Fruit fly (Drosophila melanogaster) whole organism, embryonic: ENCODE data around the gene ClpX.

ENCODE experiments used
- Atf6 ChIP-seq: fragments of 200-800 bp; sonication (Bioruptor generic); IDR thresholded peaks from 2 replicates; pipeline ENCODE4 v1.3.6; 2022; ENCODE audit warnings: missing biosample characterization, missing genetic modification characterization
- CG10147 ChIP-seq: fragments of 200-800 bp; sonication (Bioruptor generic); optimal IDR thresholded peaks from 2 replicates; lab custom pipeline; 2019; ENCODE audit warnings: missing biosample characterization, mild to moderate bottlenecking, missing genetic modification characterization, moderate library complexity
- CG10209 ChIP-seq: fragments of 200-800 bp; sonication (Bioruptor generic); optimal IDR thresholded peaks from 3 replicates; lab custom pipeline; 2017; ENCODE audit warnings: missing biosample characterization, mild to moderate bottlenecking, missing genetic modification characterization, missing genetic modification reagents
- CG12236 ChIP-seq: fragments of 200-800 bp; sonication (Bioruptor generic); optimal IDR thresholded peaks from 2 replicates; lab custom pipeline; 2016; ENCODE audit warnings: missing biosample characterization, missing genetic modification characterization
- CG13287 ChIP-seq: fragments of 200-800 bp; sonication (Bioruptor generic); IDR thresholded peaks from 2 replicates; pipeline ENCODE4 v1.3.6; 2022; ENCODE audit warnings: missing biosample characterization, missing genetic modification characterization; ENCODE audit not compliant: partially characterized antibody
- CG15601 ChIP-seq: fragments of 200-800 bp; sonication (Bioruptor generic); optimal IDR thresholded peaks from 3 replicates; lab custom pipeline; 2019; ENCODE audit warnings: missing biosample characterization, mild to moderate bottlenecking, missing genetic modification characterization, moderate library complexity
- CG17359 ChIP-seq: fragments of 200-800 bp; sonication (Bioruptor generic); optimal IDR thresholded peaks from 3 replicates; lab custom pipeline; 2018; ENCODE audit warnings: missing biosample characterization, mild to moderate bottlenecking, missing genetic modification characterization, moderate library complexity
- CG17568 ChIP-seq: fragments of 200-800 bp; sonication (Bioruptor generic); optimal IDR thresholded peaks from 2 replicates; lab custom pipeline; 2018; ENCODE audit warnings: missing biosample characterization, mild to moderate bottlenecking, missing genetic modification characterization, moderate library complexity
- CG17912 ChIP-seq: fragments of 200-800 bp; sonication (Bioruptor generic); optimal IDR thresholded peaks from 2 replicates; lab custom pipeline; 2018; ENCODE audit warnings: missing biosample characterization, mild to moderate bottlenecking, missing genetic modification characterization
- CG2116 ChIP-seq: fragments of 200-800 bp; sonication (Bioruptor generic); optimal IDR thresholded peaks from 3 replicates; lab custom pipeline; 2018; ENCODE audit warnings: missing biosample characterization, mild to moderate bottlenecking, missing genetic modification characterization
- CG2202 ChIP-seq: fragments of 200-800 bp; sonication (Bioruptor generic); optimal IDR thresholded peaks from 2 replicates; lab custom pipeline; 2018; ENCODE audit warnings: missing biosample characterization, mild to moderate bottlenecking, missing genetic modification characterization
- CG31224 ChIP-seq: fragments of 200-800 bp; sonication (Bioruptor generic); IDR thresholded peaks from 2 replicates; pipeline ENCODE4 v1.3.6; 2022; ENCODE audit warnings: missing biosample characterization, missing genetic modification characterization
- CG7556 ChIP-seq: fragments of 200-800 bp; sonication (Bioruptor generic); optimal IDR thresholded peaks from 2 replicates; lab custom pipeline; 2017; ENCODE audit warnings: missing biosample characterization, mild to moderate bottlenecking, missing genetic modification characterization
- CG8281 ChIP-seq: fragments of 200-800 bp; sonication (Bioruptor generic); optimal IDR thresholded peaks from 2 replicates; lab custom pipeline; 2018; ENCODE audit warnings: missing biosample characterization, mild to moderate bottlenecking, missing genetic modification characterization, moderate library complexity
- Camta ChIP-seq: fragments of 200-800 bp; sonication (Bioruptor generic); optimal IDR thresholded peaks from 2 replicates; lab custom pipeline; 2016; ENCODE audit warnings: missing biosample characterization, missing genetic modification characterization
- CrebB ChIP-seq: fragments of 200-800 bp; sonication (Bioruptor generic); optimal IDR thresholded peaks from 3 replicates; lab custom pipeline; 2018; ENCODE audit warnings: missing biosample characterization, mild to moderate bottlenecking, missing genetic modification characterization
- Dek ChIP-seq: fragments of 200-800 bp; sonication (Bioruptor generic); optimal IDR thresholded peaks from 3 replicates; lab custom pipeline; 2019; ENCODE audit warnings: missing biosample characterization, mild to moderate bottlenecking, missing genetic modification characterization, moderate library complexity
- Hey ChIP-seq: fragments of 200-800 bp; sonication (Bioruptor generic); optimal IDR thresholded peaks from 3 replicates; lab custom pipeline; 2018; ENCODE audit warnings: missing biosample characterization, mild to moderate bottlenecking, missing genetic modification characterization
- HmgZ ChIP-seq: fragments of 200-800 bp; sonication (Bioruptor generic); optimal IDR thresholded peaks from 2 replicates; lab custom pipeline; 2018; ENCODE audit warnings: missing biosample characterization, mild to moderate bottlenecking, missing genetic modification characterization
- Hmr ChIP-seq: fragments of 200-800 bp; sonication (Bioruptor generic); optimal IDR thresholded peaks from 3 replicates; lab custom pipeline; 2017; ENCODE audit warnings: mild to moderate bottlenecking, missing biosample characterization, missing genetic modification reagents, missing genetic modification characterization
- Hmx ChIP-seq: fragments of 200-800 bp; sonication (Bioruptor generic); optimal IDR thresholded peaks from 2 replicates; lab custom pipeline; 2016; ENCODE audit warnings: missing biosample characterization, missing genetic modification characterization
- Hr78 ChIP-seq, 2 experiments: fragments of 200-800 bp in 1 of 2; fragments of >200 bp in 1 of 2; sonication (Bioruptor generic) in 1 of 2; optimal IDR thresholded peaks; 2 replicates each; lab custom pipeline; 2017 to 2019; ENCODE audit warnings: missing biosample characterization in 2 of 2, missing genetic modification characterization in 2 of 2, mild to moderate bottlenecking in 1 of 2, moderate library complexity in 1 of 2
- Med ChIP-seq: fragments of 200-800 bp; sonication (Bioruptor generic); peaks from one replicate; lab custom pipeline; 2016; ENCODE audit warnings: missing biosample characterization, missing genetic modification characterization, mild to moderate bottlenecking, inconsistent platforms, moderate library complexity
- Neu2 ChIP-seq: fragments of 200-800 bp; sonication (Bioruptor generic); optimal IDR thresholded peaks from 3 replicates; lab custom pipeline; 2016; ENCODE audit warnings: missing biosample characterization, missing genetic modification characterization, borderline replicate concordance
- Oaz ChIP-seq: fragments of 200-800 bp; sonication (Bioruptor generic); IDR thresholded peaks from 2 replicates; pipeline ENCODE4 v1.3.6; 2022; ENCODE audit warnings: missing biosample characterization, missing genetic modification characterization
- Rfx ChIP-seq: fragments of 200-800 bp; sonication (Bioruptor generic); IDR thresholded peaks from 2 replicates; pipeline ENCODE4 v1.3.6; 2022; ENCODE audit warnings: missing biosample characterization, missing genetic modification characterization
- Vsx1 ChIP-seq: fragments of 200-800 bp; sonication (Bioruptor generic); optimal IDR thresholded peaks from 2 replicates; lab custom pipeline; 2017; ENCODE audit warnings: missing biosample characterization, mild to moderate bottlenecking, missing genetic modification characterization, missing genetic modification reagents
- ato ChIP-seq: fragments of 200-800 bp; sonication (Bioruptor generic); IDR thresholded peaks from 2 replicates; pipeline ENCODE4 v1.3.6; 2022; ENCODE audit warnings: missing biosample characterization, missing genetic modification characterization; ENCODE audit not compliant: partially characterized antibody
- bsh ChIP-seq, 2 experiments: fragments of 200-800 bp; sonication (Bioruptor generic); optimal IDR thresholded peaks; 2 replicates each; lab custom pipeline; 2017 to 2018; ENCODE audit warnings: mild to moderate bottlenecking in 2 of 2, missing biosample characterization in 2 of 2, missing genetic modification characterization in 2 of 2, moderate library complexity in 1 of 2
- crp ChIP-seq, 2 experiments: fragments of 200-800 bp; sonication (Bioruptor generic); optimal IDR thresholded peaks; 2 replicates in 1 of 2; 3 replicates in 1 of 2; lab custom pipeline; 2017; ENCODE audit warnings: missing biosample characterization in 2 of 2, missing genetic modification characterization in 2 of 2, mild to moderate bottlenecking in 1 of 2, moderate library complexity in 1 of 2
- da ChIP-seq: fragments of 200-800 bp; sonication (Bioruptor generic); optimal IDR thresholded peaks from 2 replicates; lab custom pipeline; 2016; ENCODE audit warnings: missing biosample characterization, missing genetic modification characterization
- disco-r ChIP-seq: fragments of 200-800 bp; sonication (Bioruptor generic); optimal IDR thresholded peaks from 2 replicates; lab custom pipeline; 2016; ENCODE audit warnings: missing biosample characterization, missing genetic modification characterization
- en ChIP-seq: fragments of 200-800 bp; sonication (Bioruptor generic); optimal IDR thresholded peaks from 2 replicates; lab custom pipeline; 2016; ENCODE audit warnings: missing biosample characterization, missing genetic modification characterization
- fd64A ChIP-seq: fragments of 200-800 bp; sonication (Bioruptor generic); optimal IDR thresholded peaks from 3 replicates; lab custom pipeline; 2018; ENCODE audit warnings: missing biosample characterization, mild to moderate bottlenecking, missing genetic modification characterization
- gce ChIP-seq: fragments of 200-800 bp; sonication (Bioruptor generic); IDR thresholded peaks from 3 replicates; pipeline ENCODE4 v1.3.6; 2022; ENCODE audit warnings: missing biosample characterization, missing genetic modification characterization
- gt ChIP-seq: fragments of 200-800 bp; sonication (Bioruptor generic); IDR thresholded peaks from 2 replicates; pipeline ENCODE4 v1.3.6; 2022; ENCODE audit warnings: missing biosample characterization, missing genetic modification characterization
- hkb ChIP-seq, 2 experiments: fragments of 200-800 bp in 1 of 2; fragments of >200 bp in 1 of 2; sonication (Bioruptor generic) in 1 of 2; IDR thresholded peaks in 1 of 2; optimal IDR thresholded peaks in 1 of 2; 2 replicates each; pipeline versions ENCODE4 v1.3.6 to Lab custom; 2017 to 2022; ENCODE audit warnings: missing biosample characterization in 1 of 2, missing genetic modification characterization in 1 of 2
- lov ChIP-seq, 2 experiments: fragments of 200-800 bp in 1 of 2; fragments of >200 bp in 1 of 2; sonication (Bioruptor generic) in 1 of 2; IDR thresholded peaks in 1 of 2; optimal IDR thresholded peaks in 1 of 2; 2 replicates in 1 of 2; 3 replicates in 1 of 2; pipeline versions ENCODE4 v1.3.6 to Lab custom; 2017 to 2022; ENCODE audit warnings: missing biosample characterization in 1 of 2, missing genetic modification characterization in 1 of 2
- mirr ChIP-seq: fragments of 200-800 bp; sonication (Bioruptor generic); optimal IDR thresholded peaks from 3 replicates; lab custom pipeline; 2018; ENCODE audit warnings: missing biosample characterization, mild to moderate bottlenecking, missing genetic modification characterization
- nerfin-1 ChIP-seq: fragments of 200-800 bp; sonication (Bioruptor generic); optimal IDR thresholded peaks from 3 replicates; lab custom pipeline; 2019; ENCODE audit warnings: missing biosample characterization, mild to moderate bottlenecking, missing genetic modification characterization, moderate library complexity
- oc ChIP-seq: fragments of 200-800 bp; sonication (Bioruptor generic); optimal IDR thresholded peaks from 2 replicates; lab custom pipeline; 2018; ENCODE audit warnings: missing biosample characterization, mild to moderate bottlenecking, missing genetic modification characterization, moderate library complexity
- odd ChIP-seq: fragments of 200-800 bp; sonication (Bioruptor generic); optimal IDR thresholded peaks from 2 replicates; lab custom pipeline; 2017; ENCODE audit warnings: missing biosample characterization, mild to moderate bottlenecking, missing genetic modification characterization
- repo ChIP-seq: fragments of 200-800 bp; sonication (Bioruptor generic); optimal IDR thresholded peaks from 2 replicates; lab custom pipeline; 2016; ENCODE audit warnings: missing biosample characterization, missing genetic modification characterization
- run ChIP-seq: fragments of 200-800 bp; sonication (Bioruptor generic); optimal IDR thresholded peaks from 3 replicates; lab custom pipeline; 2018; ENCODE audit warnings: missing biosample characterization, mild to moderate bottlenecking, missing genetic modification characterization
- shn ChIP-seq: fragments of 200-800 bp; sonication (Bioruptor generic); optimal IDR thresholded peaks from 3 replicates; lab custom pipeline; 2016; ENCODE audit warnings: missing biosample characterization, missing genetic modification characterization
- vfl ChIP-seq: fragments of 200-800 bp; sonication (Bioruptor generic); optimal IDR thresholded peaks from 2 replicates; lab custom pipeline; 2016; ENCODE audit warnings: missing biosample characterization, missing genetic modification characterization
- zfh1 ChIP-seq: fragments of 200-800 bp; sonication (Bioruptor generic); IDR thresholded peaks from 3 replicates; pipeline ENCODE4 v1.3.6; 2022; ENCODE audit warnings: missing biosample characterization, missing genetic modification characterization

The ClpX gene

dm6 chr3R:19847591-19848256, 55.8 kb downstream of the ClpX start (continued):
- TF ChIP-seq Med (GFP tag; lab: Kevin White, UChicago) = peak; percentile 19
- TF ChIP-seq Oaz (GFP tag; lab: Robert Waterston, UW) = no peak
- TF ChIP-seq da (GFP tag; lab: Kevin White, UChicago) = no peak
- peak; percentile 44; the same call in 1 of the 3 replicates for TF ChIP-seq zfh1 (GFP tag; lab: Robert Waterston, UW)
- TF ChIP-seq oc (tag; lab: Kevin White, UChicago) = peak; percentile 60
- peak; percentile 50 for TF ChIP-seq Atf6
- TF ChIP-seq Neu2 (GFP tag; lab: Kevin White, UChicago) = peak; percentile 87
- TF ChIP-seq CG17568 (GFP tag; lab: Kevin White, UChicago) = peak; percentile 82
- TF ChIP-seq CG12236 (GFP tag; lab: Kevin White, UChicago) = peak; percentile 71
- peak; percentile 25 for TF ChIP-seq CG13287 (GFP tag; lab: Robert Waterston, UW)
- TF ChIP-seq gce (GFP tag; lab: Robert Waterston, UW) = peak; percentile 74; the same call in 2 of the 3 replicates
- TF ChIP-seq nerfin-1 = peak; percentile 59
- TF ChIP-seq disco-r (GFP tag; lab: Kevin White, UChicago) = peak; percentile 19
- no peak for TF ChIP-seq lov (optimal IDR thresholded peaks at IDR 0.05; lab: Kevin White, UChicago)
- no peak for TF ChIP-seq lov (GFP tag; IDR thresholded peaks at IDR 0.05; lab: Robert Waterston, UW)
- no peak for TF ChIP-seq Hey (tag; lab: Kevin White, UChicago)
- no peak for TF ChIP-seq gt
- peak; percentile 60 for TF ChIP-seq Vsx1 (GFP tag; lab: Kevin White, UChicago)
- no peak for TF ChIP-seq repo (GFP tag; lab: Kevin White, UChicago)
- TF ChIP-seq CG17359 (tag; lab: Kevin White, UChicago) = no peak
- no peak for TF ChIP-seq Camta (GFP tag; lab: Kevin White, UChicago)
- TF ChIP-seq crp (GFP tag; optimal IDR thresholded peaks at IDR 0.05; lab: Kevin White, UChicago) = peak in 1 of 2 experiments; percentile 72
- TF ChIP-seq Hr78 (GFP tag; optimal IDR thresholded peaks at IDR 0.05; lab: Kevin White, UChicago) = peak in 1 of 2 experiments; percentile 81
- peak; percentile 29; the same call in 1 of the 2 replicates for TF ChIP-seq Rfx (GFP tag; lab: Robert Waterston, UW)
- TF ChIP-seq fd64A (GFP tag; lab: Kevin White, UChicago) = peak; percentile 57
- peak; percentile 26 for TF ChIP-seq shn (GFP tag; lab: Kevin White, UChicago)
- peak; percentile 76 for TF ChIP-seq odd (GFP tag; lab: Kevin White, UChicago)
- peak; percentile 78 for TF ChIP-seq CrebB (tag; lab: Kevin White, UChicago)
- TF ChIP-seq hkb (optimal IDR thresholded peaks at IDR 0.05; lab: Kevin White, UChicago) = no peak
- TF ChIP-seq hkb (GFP tag; IDR thresholded peaks at IDR 0.05; lab: Robert Waterston, UW) = peak; percentile 47
- peak; percentile 71 for TF ChIP-seq CG17912 (GFP tag; lab: Kevin White, UChicago)
- no peak for TF ChIP-seq CG7556 (GFP tag; lab: Kevin White, UChicago)
- TF ChIP-seq CG10147 (GFP tag; lab: Kevin White, UChicago) = no peak
- TF ChIP-seq CG8281 (tag; lab: Kevin White, UChicago) = peak; percentile 47
- peak; percentile 80 for TF ChIP-seq CG15601 (tag; lab: Kevin White, UChicago)
- no peak for TF ChIP-seq ato (GFP tag; lab: Robert Waterston, UW)
- peak; percentile 65 for TF ChIP-seq CG10209 (GFP tag; lab: Kevin White, UChicago)
- TF ChIP-seq CG2116 (GFP tag; lab: Kevin White, UChicago) = peak; percentile 9
- TF ChIP-seq en (GFP tag; lab: Kevin White, UChicago) = peak; percentile 1
- no peak for TF ChIP-seq Hmx (GFP tag; lab: Kevin White, UChicago)
- TF ChIP-seq Hmr (GFP tag; lab: Kevin White, UChicago) = no peak
- peak; percentile 77 for TF ChIP-seq CG2202 (tag; lab: Kevin White, UChicago)
- TF ChIP-seq Dek (tag; lab: Kevin White, UChicago) = peak; percentile 37
- TF ChIP-seq vfl (GFP tag; lab: Kevin White, UChicago) = no peak
- TF ChIP-seq CG31224 (GFP tag; lab: Robert Waterston, UW) = no peak
- TF ChIP-seq bsh (GFP tag; optimal IDR thresholded peaks at IDR 0.05; lab: Kevin White, UChicago) = peak in 1 of 2 experiments; percentile 60
- peak; percentile 51 for TF ChIP-seq run (tag; lab: Kevin White, UChicago)
- TF ChIP-seq mirr (GFP tag; lab: Kevin White, UChicago) = peak; percentile 89
- peak; percentile 68 for TF ChIP-seq HmgZ (tag; lab: Kevin White, UChicago)
